Fruit fly (Drosophila melanogaster) whole organism, embryonic: ENCODE measurements around the gene CG10431.

Experiments used
- CG11085 ChIP-seq: fragments of 200-800 bp; sonication (Bioruptor generic); IDR thresholded peaks from 2 replicates; pipeline ENCODE4 v1.3.6; 2022; ENCODE audit warnings: missing biosample characterization, missing genetic modification characterization
- CG11504 ChIP-seq: fragments of 200-800 bp; sonication (Bioruptor generic); optimal IDR thresholded peaks from 3 replicates; lab custom pipeline; 2019; ENCODE audit warnings: missing biosample characterization, mild to moderate bottlenecking, missing genetic modification characterization, moderate library complexity
- CG13424 ChIP-seq: fragments of 200-800 bp; sonication (Bioruptor generic); optimal IDR thresholded peaks from 2 replicates; lab custom pipeline; 2019; ENCODE audit warnings: missing biosample characterization, mild to moderate bottlenecking, missing genetic modification characterization, moderate library complexity
- CG15011 ChIP-seq: fragments of 200-800 bp; sonication (Bioruptor generic); optimal IDR thresholded peaks from 3 replicates; lab custom pipeline; 2018; ENCODE audit warnings: missing biosample characterization, mild to moderate bottlenecking, missing genetic modification characterization
- CG17385 ChIP-seq: fragments of 200-800 bp; sonication (Bioruptor generic); optimal IDR thresholded peaks from 3 replicates; lab custom pipeline; 2018; ENCODE audit warnings: missing biosample characterization, mild to moderate bottlenecking, missing genetic modification characterization
- CG18262 ChIP-seq: fragments of 200-800 bp; optimal IDR thresholded peaks from 3 replicates; lab custom pipeline; 2019; ENCODE audit warnings: missing biosample characterization, mild to moderate bottlenecking, missing genetic modification characterization, moderate library complexity
- CG2120 ChIP-seq: fragments of 200-800 bp; sonication (Bioruptor generic); optimal IDR thresholded peaks from 3 replicates; lab custom pipeline; 2016; ENCODE audit warnings: missing biosample characterization, missing genetic modification characterization
- CG2678 ChIP-seq: fragments of 200-800 bp; sonication (Bioruptor generic); optimal IDR thresholded peaks from 3 replicates; lab custom pipeline; 2019; ENCODE audit warnings: missing biosample characterization, mild to moderate bottlenecking, missing genetic modification characterization, moderate library complexity
- CG30403 ChIP-seq: fragments of 200-800 bp; sonication (Bioruptor generic); optimal IDR thresholded peaks from 3 replicates; lab custom pipeline; 2016; ENCODE audit warnings: missing biosample characterization, missing genetic modification characterization
- CG31388 ChIP-seq: fragments of 200-800 bp; sonication (Bioruptor generic); optimal IDR thresholded peaks from 2 replicates; lab custom pipeline; 2016; ENCODE audit warnings: missing biosample characterization, missing genetic modification characterization
- CG3995 ChIP-seq: fragments of 200-800 bp; sonication (Bioruptor generic); optimal IDR thresholded peaks from 3 replicates; lab custom pipeline; 2016; ENCODE audit warnings: missing biosample characterization, missing genetic modification characterization
- CG5180 ChIP-seq: fragments of 200-800 bp; sonication (Bioruptor generic); optimal IDR thresholded peaks from 3 replicates; lab custom pipeline; 2017; ENCODE audit warnings: missing biosample characterization, missing genetic modification characterization, mild to moderate bottlenecking, moderate library complexity, missing genetic modification reagents
- CG7357 ChIP-seq: fragments of 200-800 bp; sonication (Bioruptor generic); IDR thresholded peaks from 3 replicates; pipeline ENCODE4 v1.3.6; 2022; ENCODE audit warnings: missing biosample characterization, missing genetic modification characterization
- CG7556 ChIP-seq: fragments of 200-800 bp; sonication (Bioruptor generic); optimal IDR thresholded peaks from 2 replicates; lab custom pipeline; 2017; ENCODE audit warnings: missing biosample characterization, mild to moderate bottlenecking, missing genetic modification characterization
- CG7839 ChIP-seq: fragments of 200-800 bp; sonication (Bioruptor generic); optimal IDR thresholded peaks from 3 replicates; lab custom pipeline; 2018; ENCODE audit warnings: missing biosample characterization, mild to moderate bottlenecking, missing genetic modification characterization, moderate library complexity
- CG8478 ChIP-seq: fragments of >200 bp; optimal IDR thresholded peaks from 2 replicates; lab custom pipeline; 2018
- CG8924 ChIP-seq: fragments of 200-800 bp; optimal IDR thresholded peaks from 3 replicates; lab custom pipeline; 2019; ENCODE audit warnings: missing biosample characterization, mild to moderate bottlenecking, missing genetic modification characterization, moderate library complexity
- CG9215 ChIP-seq: fragments of 200-800 bp; sonication (Bioruptor generic); IDR thresholded peaks from 2 replicates; pipeline ENCODE4 v1.3.6; 2022; ENCODE audit warnings: missing biosample characterization, missing genetic modification characterization
- CoRest ChIP-seq: fragments of 200-800 bp; sonication (Bioruptor generic); optimal IDR thresholded peaks from 3 replicates; lab custom pipeline; 2018; ENCODE audit warnings: missing biosample characterization, mild to moderate bottlenecking, missing genetic modification characterization, moderate library complexity
- Hr39 ChIP-seq: fragments of >200 bp; optimal IDR thresholded peaks from 2 replicates; lab custom pipeline; 2017
- Hr51 ChIP-seq, 2 experiments: fragments of 200-800 bp; sonication (Bioruptor generic); optimal IDR thresholded peaks; 2 replicates in 1 of 2; 3 replicates in 1 of 2; lab custom pipeline; 2016 to 2018; ENCODE audit warnings: missing biosample characterization in 2 of 2, missing genetic modification characterization in 2 of 2, mild to moderate bottlenecking in 1 of 2, moderate library complexity in 1 of 2
- Hsf ChIP-seq: fragments of 200-800 bp; sonication (Bioruptor generic); optimal IDR thresholded peaks from 3 replicates; lab custom pipeline; 2016; ENCODE audit warnings: missing biosample characterization, missing genetic modification characterization
- Kr ChIP-seq: fragments of 200-800 bp; sonication (Bioruptor generic); optimal IDR thresholded peaks from 2 replicates; lab custom pipeline; 2017; ENCODE audit warnings: missing biosample characterization, mild to moderate bottlenecking, missing genetic modification characterization
- Med ChIP-seq: fragments of 200-800 bp; sonication (Bioruptor generic); peaks from one replicate; lab custom pipeline; 2016; ENCODE audit warnings: missing biosample characterization, missing genetic modification characterization, mild to moderate bottlenecking, inconsistent platforms, moderate library complexity
- Meics ChIP-seq: fragments of 200-800 bp; sonication (Bioruptor generic); optimal IDR thresholded peaks from 2 replicates; lab custom pipeline; 2017; ENCODE audit warnings: missing biosample characterization, mild to moderate bottlenecking, missing genetic modification characterization
- NfI ChIP-seq: fragments of 200-800 bp; sonication (Bioruptor generic); optimal IDR thresholded peaks from 3 replicates; lab custom pipeline; 2018; ENCODE audit warnings: missing biosample characterization, mild to moderate bottlenecking, missing genetic modification characterization, moderate library complexity
- Optix ChIP-seq: fragments of 200-800 bp; sonication (Bioruptor generic); IDR thresholded peaks from 3 replicates; pipeline ENCODE4 v1.3.6; 2022; ENCODE audit warnings: missing biosample characterization, missing genetic modification characterization
- Sox102F ChIP-seq: fragments of 200-800 bp; sonication (Bioruptor generic); optimal IDR thresholded peaks from 2 replicates; lab custom pipeline; 2018; ENCODE audit warnings: missing biosample characterization, mild to moderate bottlenecking, missing genetic modification characterization, moderate library complexity
- Usf ChIP-seq: fragments of 200-800 bp; sonication (Bioruptor generic); optimal IDR thresholded peaks from 2 replicates; lab custom pipeline; 2017; ENCODE audit warnings: missing genotype, missing biosample characterization, missing genetic modification characterization
- abd-A ChIP-seq: fragments of 200-800 bp; sonication (Bioruptor generic); optimal IDR thresholded peaks from 3 replicates; lab custom pipeline; 2019; ENCODE audit warnings: missing biosample characterization, mild to moderate bottlenecking, missing genetic modification characterization, moderate library complexity
- az2 ChIP-seq: fragments of 200-800 bp; sonication (Bioruptor generic); optimal IDR thresholded peaks from 3 replicates; lab custom pipeline; 2016; ENCODE audit warnings: missing biosample characterization, missing genetic modification characterization
- bsh ChIP-seq, 2 experiments: fragments of 200-800 bp; sonication (Bioruptor generic); optimal IDR thresholded peaks; 2 replicates each; lab custom pipeline; 2017 to 2018; ENCODE audit warnings: mild to moderate bottlenecking in 2 of 2, missing biosample characterization in 2 of 2, missing genetic modification characterization in 2 of 2, moderate library complexity in 1 of 2
- crc ChIP-seq: fragments of 200-800 bp; sonication (Bioruptor generic); optimal IDR thresholded peaks from 2 replicates; lab custom pipeline; 2016; ENCODE audit warnings: missing biosample characterization, missing genetic modification characterization
- croc ChIP-seq: fragments of 200-800 bp; sonication (Bioruptor generic); conservative IDR thresholded peaks from 3 replicates; pipeline ENCODE4 v1.3.6; 2022; ENCODE audit warnings: missing biosample characterization, missing genetic modification characterization
- dmrt99B ChIP-seq: fragments of 200-800 bp; sonication (Bioruptor generic); optimal IDR thresholded peaks from 2 replicates; lab custom pipeline; 2018; ENCODE audit warnings: missing biosample characterization, mild to moderate bottlenecking, missing genetic modification characterization, moderate library complexity
- eve ChIP-seq, 2 experiments: fragments of >200 bp; optimal IDR thresholded peaks; 2 replicates each; lab custom pipeline; 2017; ENCODE audit warnings: missing biosample characterization in 2 of 2, missing genetic modification characterization in 2 of 2
- gem ChIP-seq: fragments of 200-800 bp; sonication (Bioruptor generic); optimal IDR thresholded peaks from 2 replicates; lab custom pipeline; 2019; ENCODE audit warnings: missing biosample characterization, mild to moderate bottlenecking, missing genetic modification characterization, moderate library complexity
- grau ChIP-seq: fragments of 200-800 bp; optimal IDR thresholded peaks from 3 replicates; lab custom pipeline; 2019; ENCODE audit warnings: missing biosample characterization, mild to moderate bottlenecking, missing genetic modification characterization, moderate library complexity
- her ChIP-seq: fragments of 200-800 bp; sonication (Bioruptor generic); optimal IDR thresholded peaks from 2 replicates; lab custom pipeline; 2016; ENCODE audit warnings: missing biosample characterization, missing genetic modification characterization
- lola ChIP-seq, 3 experiments: fragments of >200 bp in 2 of 3; fragments of 200-800 bp in 1 of 3; sonication (Bioruptor generic) in 1 of 3; optimal IDR thresholded peaks; 2 replicates each; lab custom pipeline; 2017 to 2019; ENCODE audit warnings: missing biosample characterization in 3 of 3, missing genetic modification characterization in 3 of 3, mild to moderate bottlenecking in 1 of 3, moderate library complexity in 1 of 3
- nmo ChIP-seq: fragments of 200-800 bp; sonication (Bioruptor generic); optimal IDR thresholded peaks from 2 replicates; lab custom pipeline; 2018; ENCODE audit warnings: missing biosample characterization, mild to moderate bottlenecking, missing genetic modification characterization, moderate library complexity
- phol ChIP-seq: fragments of 200-800 bp; sonication (Bioruptor generic); optimal IDR thresholded peaks from 3 replicates; lab custom pipeline; 2018; ENCODE audit warnings: missing biosample characterization, mild to moderate bottlenecking, missing genetic modification characterization, moderate library complexity
- pnt ChIP-seq: fragments of 200-800 bp; sonication (Bioruptor generic); optimal IDR thresholded peaks from 3 replicates; lab custom pipeline; 2016; ENCODE audit warnings: missing biosample characterization, missing genetic modification characterization
- row ChIP-seq: fragments of 200-800 bp; sonication (Bioruptor generic); IDR thresholded peaks from 3 replicates; pipeline ENCODE4 v1.3.6; 2022; ENCODE audit warnings: missing biosample characterization, missing genetic modification characterization
- scrt ChIP-seq: fragments of 200-800 bp; sonication (Bioruptor generic); optimal IDR thresholded peaks from 2 replicates; lab custom pipeline; 2018; ENCODE audit warnings: missing biosample characterization, mild to moderate bottlenecking, missing genetic modification characterization, moderate library complexity
- sens ChIP-seq: fragments of 200-800 bp; sonication (Bioruptor generic); peaks from one replicate; lab custom pipeline; 2016; ENCODE audit warnings: missing biosample characterization, missing genetic modification characterization
- slbo ChIP-seq: fragments of 200-800 bp; sonication (Bioruptor generic); IDR thresholded peaks from 2 replicates; pipeline ENCODE4 v1.3.6; 2022; ENCODE audit warnings: missing biosample characterization, missing genetic modification characterization
- trem ChIP-seq: fragments of 200-800 bp; optimal IDR thresholded peaks from 3 replicates; lab custom pipeline; 2019; ENCODE audit warnings: missing biosample characterization, mild to moderate bottlenecking, missing genetic modification characterization, moderate library complexity

CG10431 gene

DNA sequence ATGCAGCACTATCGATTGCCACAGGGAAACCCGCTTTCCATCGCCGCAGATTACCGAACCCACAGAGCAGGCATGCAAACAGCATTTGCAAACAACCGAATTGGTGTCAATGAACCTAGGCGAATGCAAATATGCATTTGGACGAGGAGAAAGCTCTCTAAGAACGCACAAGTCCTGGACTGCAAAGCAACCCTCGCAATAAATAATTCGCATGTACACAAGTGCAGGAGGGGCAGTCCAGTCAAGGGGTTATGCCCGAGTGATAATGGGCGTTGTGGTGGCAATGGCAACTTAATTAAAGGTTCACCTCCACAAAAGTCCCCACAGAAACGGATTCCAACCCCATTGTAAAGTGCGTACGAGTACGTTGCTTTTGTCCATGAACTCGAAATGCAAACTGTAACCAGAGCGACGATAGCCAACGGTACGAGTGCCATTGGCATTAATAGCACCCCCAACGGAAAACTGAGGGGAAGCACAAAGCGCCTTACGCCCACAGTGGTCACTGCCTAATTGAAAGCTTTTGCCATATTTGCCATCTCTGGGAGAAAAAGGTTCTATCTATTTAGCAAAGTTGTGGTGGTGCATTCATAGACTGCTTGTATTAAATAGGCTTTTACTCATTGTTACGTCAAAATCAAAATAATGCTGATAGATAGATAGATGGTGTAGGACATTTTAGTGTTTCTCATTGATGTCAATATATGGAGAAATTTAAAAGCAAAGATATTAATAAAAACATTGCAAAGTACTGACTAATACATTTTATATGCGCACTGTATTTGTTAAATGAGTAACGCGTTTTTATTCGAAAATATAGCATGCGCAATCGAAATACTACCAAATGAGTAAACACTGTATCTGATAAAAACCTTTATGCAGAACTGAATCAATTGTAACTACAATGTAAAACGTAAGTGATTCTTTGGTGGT lies 8.6 kb downstream of the CG10431 start:
- peak; percentile 0 for TF ChIP-seq CG2120
- TF ChIP-seq lola (GFP tag; optimal IDR thresholded peaks at IDR 0.05; lab: Kevin White, UChicago): peak in 1 of 3 experiments; percentile 3
- TF ChIP-seq CG8478 (lab: Kevin White, UChicago): no peak
- TF ChIP-seq nmo (GFP tag; lab: Kevin White, UChicago): peak; percentile 16
- no peak for TF ChIP-seq croc (GFP tag; lab: Robert Waterston, UW)
- peak; percentile 4 for TF ChIP-seq CG30403 (GFP tag; lab: Kevin White, UChicago)
- peak in 1 of 2 experiments; percentile 15 for TF ChIP-seq bsh (GFP tag; optimal IDR thresholded peaks at IDR 0.05; lab: Kevin White, UChicago)
- TF ChIP-seq CG7839 (tag; lab: Kevin White, UChicago): peak; percentile 20
- no peak for TF ChIP-seq crc
- TF ChIP-seq CG3995 (GFP tag; lab: Kevin White, UChicago): no peak
- peak; percentile 1 for TF ChIP-seq CG8924 (tag; lab: Kevin White, UChicago)
- TF ChIP-seq CG7556 (GFP tag; lab: Kevin White, UChicago): peak; percentile 33
- TF ChIP-seq trem: no peak
- peak; percentile 3 for TF ChIP-seq Sox102F (GFP tag; lab: Kevin White, UChicago)
- 0 out of 3 replicates have a peak, but pooled peaks have one; percentile 19 for TF ChIP-seq Optix (GFP tag; lab: Robert Waterston, UW)
- TF ChIP-seq CG15011 (GFP tag; lab: Kevin White, UChicago): no peak
- peak; percentile 25 for TF ChIP-seq CG18262 (tag; lab: Kevin White, UChicago)
- TF ChIP-seq CoRest (tag; lab: Kevin White, UChicago): no peak
- peak; percentile 17 for TF ChIP-seq phol (tag; lab: Kevin White, UChicago)
- TF ChIP-seq her (GFP tag; lab: Kevin White, UChicago): no peak
- TF ChIP-seq eve (GFP tag; optimal IDR thresholded peaks at IDR 0.05; lab: Kevin White, UChicago): peak in 1 of 2 experiments; percentile 43
- peak; percentile 34; the same call in 1 of the 2 replicates for TF ChIP-seq slbo (GFP tag; lab: Robert Waterston, UW)
- peak; percentile 3 for TF ChIP-seq CG17385 (GFP tag; lab: Kevin White, UChicago)
- peak; percentile 5 for TF ChIP-seq Kr (GFP tag; lab: Kevin White, UChicago)
- peak; percentile 17 for TF ChIP-seq CG13424 (tag; lab: Kevin White, UChicago)
- no peak for TF ChIP-seq scrt (GFP tag; lab: Kevin White, UChicago)
- TF ChIP-seq abd-A (tag; lab: Kevin White, UChicago): no peak
- TF ChIP-seq CG5180: no peak
- no peak for TF ChIP-seq CG11085 (GFP tag; lab: Robert Waterston, UW)
- peak; percentile 16 for TF ChIP-seq az2 (GFP tag; lab: Kevin White, UChicago)
- TF ChIP-seq Hr51 (GFP tag; optimal IDR thresholded peaks at IDR 0.05; lab: Kevin White, UChicago): peak in 1 of 2 experiments; percentile 15
- TF ChIP-seq dmrt99B (tag; lab: Kevin White, UChicago): peak; percentile 46
- peak; percentile 84 for TF ChIP-seq grau
- peak; percentile 41 for TF ChIP-seq gem (tag; lab: Kevin White, UChicago)
- 0 out of 2 replicates have a peak, but pooled peaks have one; percentile 12 for TF ChIP-seq CG9215 (GFP tag; lab: Robert Waterston, UW)
- TF ChIP-seq Med (GFP tag; lab: Kevin White, UChicago): peak; percentile 55
- no peak for TF ChIP-seq Usf (GFP tag; lab: Kevin White, UChicago)
- no peak for TF ChIP-seq CG7357 (GFP tag; lab: Robert Waterston, UW)
- peak; percentile 44 for TF ChIP-seq CG2678 (tag; lab: Kevin White, UChicago)
- no peak for TF ChIP-seq Hsf (GFP tag; lab: Kevin White, UChicago)
- TF ChIP-seq row (GFP tag; lab: Robert Waterston, UW): peak; percentile 49
- TF ChIP-seq CG31388 (GFP tag; lab: Kevin White, UChicago): no peak
- no peak for TF ChIP-seq Hr39 (lab: Kevin White, UChicago)
- TF ChIP-seq CG11504 (tag; lab: Kevin White, UChicago): peak; percentile 51
- TF ChIP-seq sens (GFP tag; lab: Kevin White, UChicago): peak; percentile 66
- TF ChIP-seq Meics: peak; percentile 28
- no peak for TF ChIP-seq pnt (GFP tag; lab: Kevin White, UChicago)
- no peak for TF ChIP-seq NfI (GFP tag; lab: Kevin White, UChicago)
